Fruit fly (Drosophila melanogaster) whole organism, larva: ENCODE results near the gene CG7582.

Source experiments
- noc ChIP-seq: fragments of 200-800 bp; sonication (Bioruptor generic); optimal IDR thresholded peaks from 3 replicates; lab custom pipeline; 2019; ENCODE audit warnings: missing biosample characterization, mild to moderate bottlenecking, missing genetic modification characterization, moderate library complexity

Gene CG7582

DNA sequence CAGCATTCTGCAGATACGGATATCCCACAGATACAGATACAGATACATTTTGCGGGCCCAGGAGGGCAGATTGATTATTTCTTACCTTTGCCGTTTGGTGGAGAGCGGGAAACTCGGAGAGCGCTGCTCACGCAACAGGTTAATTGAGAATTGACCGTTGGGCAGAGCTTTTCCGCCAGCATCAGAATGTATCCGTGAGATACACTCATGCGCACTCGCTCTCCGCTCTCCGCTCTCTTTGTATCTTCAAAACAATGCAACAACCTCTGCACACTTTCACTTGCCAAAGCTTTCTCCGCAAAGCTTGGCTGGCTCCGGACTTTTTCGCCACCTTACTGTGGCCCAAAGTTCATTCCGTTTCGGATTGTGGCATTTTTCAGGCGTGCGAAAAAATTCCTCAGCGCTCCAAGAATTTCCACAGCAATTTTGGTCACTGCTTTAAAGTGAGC is at the start of gene CG7582, which contains the start of gene Gycalpha99B:
TSS of gene CG7582 (minus strand) at position 127 of the 449 bp plus-strand sequence.
TSS of gene Gycalpha99B (plus strand) at position 352 of the 449 bp plus-strand sequence.
- TF ChIP-seq noc = no peak

DNA sequence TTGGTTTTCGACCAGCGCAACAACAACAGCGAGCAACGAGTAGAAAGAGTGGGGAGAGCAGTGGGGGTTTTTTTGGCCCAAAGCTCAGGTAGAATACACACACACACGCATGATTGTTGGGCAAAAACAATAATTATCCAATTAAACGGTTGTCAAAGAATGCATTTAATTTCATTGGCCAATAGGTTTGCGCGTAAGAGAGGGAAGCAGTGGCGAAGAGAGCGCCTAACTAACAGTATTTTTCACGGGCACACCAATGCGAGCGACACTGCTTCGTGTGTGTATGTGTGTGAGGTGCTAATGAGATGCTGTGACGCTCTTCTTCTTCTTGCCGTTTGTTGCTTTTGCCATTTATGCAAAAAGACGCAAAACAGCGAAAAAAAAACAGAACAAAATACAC is 44.2 kb upstream of the CG7582 start:
- no peak for TF ChIP-seq noc

DNA sequence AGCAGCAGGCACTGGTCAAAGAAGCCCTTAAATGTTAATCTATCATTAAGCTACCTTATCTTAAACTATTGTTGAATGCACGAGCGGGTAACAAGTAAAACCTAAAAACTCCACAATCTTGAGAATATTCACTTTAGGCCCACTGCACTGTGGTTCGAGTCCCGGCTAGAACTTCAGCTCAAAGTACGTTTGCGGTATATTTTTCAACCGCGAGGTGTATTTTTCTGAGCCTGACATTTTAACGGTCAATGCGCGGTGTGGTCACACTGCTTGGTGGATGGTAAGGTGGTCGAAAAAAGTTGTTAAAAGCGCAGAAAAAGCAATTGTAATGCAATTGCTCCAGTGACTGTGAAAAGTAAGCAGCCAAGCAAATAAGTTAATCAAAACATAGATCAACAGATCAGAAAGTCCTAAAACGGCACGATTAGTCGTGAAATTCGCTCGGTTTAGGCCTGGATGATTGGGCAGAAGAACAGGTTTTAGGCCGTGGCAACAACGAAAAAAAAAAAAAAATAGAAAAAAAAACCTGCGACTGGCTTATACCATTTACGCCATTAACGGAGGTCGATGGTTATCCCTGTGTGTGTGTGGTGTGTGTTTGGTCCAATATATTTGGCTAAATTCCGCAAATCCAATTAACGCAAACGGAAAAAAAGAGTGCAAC is 43.6 kb upstream of the CG7582 start, which contains the start of gene Kul:
TSS of gene Kul (plus strand) at position 254 of the 664 bp plus-strand sequence.
- no peak for TF ChIP-seq noc

DNA sequence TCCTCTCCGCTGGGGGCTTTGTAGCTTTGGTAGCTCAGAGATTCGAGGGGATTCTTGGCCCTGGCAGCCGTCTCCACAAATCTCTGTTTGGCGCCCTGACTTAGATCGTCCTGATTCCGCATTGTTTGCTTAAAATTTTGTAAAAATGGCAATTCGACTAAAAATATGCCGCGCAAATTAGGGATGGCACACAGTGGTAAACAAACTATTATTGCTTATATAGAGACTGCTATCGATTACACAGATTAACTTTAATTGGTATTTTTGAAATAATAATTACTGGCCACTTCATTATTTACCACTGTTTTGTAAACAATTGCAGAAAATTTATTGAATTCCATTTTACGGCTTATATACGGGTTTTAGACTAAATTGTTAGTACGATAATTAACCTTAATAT is 42.7 kb upstream of the CG7582 start, which contains the start of the genes Naa40 and CG18731:
TSS of gene Naa40 (minus strand) at position 206 of the 400 bp plus-strand sequence.
TSS of gene CG18731 (plus strand) at position 283 of the 400 bp plus-strand sequence.
- no peak for TF ChIP-seq noc

DNA sequence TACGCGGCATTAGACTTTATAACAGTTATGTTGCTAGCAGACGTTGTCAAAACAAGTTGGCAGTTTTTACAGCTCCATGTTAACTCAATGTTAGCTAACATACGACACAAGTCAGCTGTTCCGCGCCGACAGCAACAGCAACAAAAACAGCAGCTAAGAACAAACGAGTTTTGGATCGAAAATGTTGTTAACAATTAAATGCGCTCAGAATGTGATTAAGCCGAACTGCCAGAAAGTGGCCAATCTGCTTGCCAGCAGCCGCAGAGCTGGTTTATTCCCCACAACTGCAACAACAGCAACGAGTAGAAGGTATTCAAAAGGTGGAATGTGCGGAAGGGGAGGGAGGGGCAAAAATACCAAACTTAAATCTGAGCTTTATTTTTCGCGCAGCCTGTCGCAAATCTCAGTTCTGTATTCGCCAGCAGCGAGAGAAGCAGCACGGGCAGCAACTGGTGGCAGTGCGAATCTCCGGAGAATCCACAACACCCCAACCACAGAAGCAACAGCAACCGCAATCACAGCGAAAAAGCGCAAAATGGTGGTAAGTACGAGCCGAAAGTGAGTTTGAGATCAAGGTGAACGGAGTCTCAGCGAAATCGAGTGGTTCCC is 41.1 kb upstream of the CG7582 start, which contains the start of gene Pcd:
TSS of gene Pcd (plus strand) at position 116 of the 609 bp plus-strand sequence.
- no peak for TF ChIP-seq noc

DNA sequence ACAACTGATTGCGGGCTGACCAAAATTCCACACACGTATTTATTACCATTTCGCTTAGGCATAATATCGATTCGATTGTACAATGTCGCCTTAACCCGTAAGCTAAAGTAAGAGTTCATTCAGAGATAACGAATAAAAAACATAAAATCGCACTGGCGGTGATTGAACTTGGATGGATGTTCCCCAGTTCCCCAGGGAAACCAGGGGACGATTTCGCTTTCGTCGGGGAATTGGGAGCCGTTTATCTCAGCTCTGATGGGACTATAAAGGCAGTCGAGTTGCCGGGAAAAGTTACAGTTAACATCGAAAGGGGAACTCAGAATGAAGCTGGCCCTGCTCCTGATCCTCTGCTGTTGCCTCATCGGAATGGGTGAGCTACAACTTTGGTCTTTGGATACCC is 40.2 kb upstream of the CG7582 start, which contains the start of gene CG34296:
TSS of gene CG34296 (plus strand) at position 301 of the 400 bp plus-strand sequence.
- no peak for TF ChIP-seq noc

DNA sequence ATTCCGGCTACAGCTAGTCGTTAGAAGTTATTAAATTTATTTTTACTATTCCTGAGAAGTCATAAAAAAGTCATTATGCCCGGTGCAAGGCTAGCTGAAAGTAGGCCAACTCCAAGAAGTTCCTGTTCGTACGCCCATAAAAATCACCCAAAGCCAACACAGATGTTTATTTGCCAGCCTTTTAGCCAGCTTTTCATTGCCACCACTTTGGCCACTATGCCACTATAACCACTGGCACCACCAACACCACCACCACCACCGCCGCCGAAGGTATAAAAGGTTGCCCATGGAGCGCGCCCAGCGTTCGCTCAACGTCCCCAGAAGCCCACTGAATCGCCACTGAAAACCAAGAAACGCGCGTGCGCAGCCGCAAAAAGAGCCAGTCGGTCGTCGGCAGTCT is 36.3 kb upstream of the CG7582 start, which contains the start of gene CG15506:
TSS of gene CG15506 (plus strand) at position 301 of the 400 bp plus-strand sequence.
- TF ChIP-seq noc = no peak

DNA sequence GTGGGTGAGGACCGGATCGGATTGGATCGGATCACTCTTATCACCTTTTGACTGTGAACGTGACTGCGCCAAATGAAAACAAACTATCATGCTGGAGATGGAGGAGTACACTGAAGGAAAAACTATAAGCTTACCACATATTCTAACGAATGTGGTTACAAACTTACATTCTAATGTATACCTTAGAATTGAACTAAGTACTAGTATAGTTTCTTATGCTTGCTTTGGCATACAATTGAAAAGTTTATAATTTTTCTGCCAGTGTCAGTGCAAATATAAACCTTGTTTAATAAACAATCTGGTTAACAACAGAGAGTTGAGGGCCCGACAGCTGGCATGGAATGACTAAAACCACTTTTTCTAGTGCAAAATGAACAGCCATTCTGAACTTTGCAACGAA is 35.4 kb upstream of the CG7582 start:
- TF ChIP-seq noc = no peak

DNA sequence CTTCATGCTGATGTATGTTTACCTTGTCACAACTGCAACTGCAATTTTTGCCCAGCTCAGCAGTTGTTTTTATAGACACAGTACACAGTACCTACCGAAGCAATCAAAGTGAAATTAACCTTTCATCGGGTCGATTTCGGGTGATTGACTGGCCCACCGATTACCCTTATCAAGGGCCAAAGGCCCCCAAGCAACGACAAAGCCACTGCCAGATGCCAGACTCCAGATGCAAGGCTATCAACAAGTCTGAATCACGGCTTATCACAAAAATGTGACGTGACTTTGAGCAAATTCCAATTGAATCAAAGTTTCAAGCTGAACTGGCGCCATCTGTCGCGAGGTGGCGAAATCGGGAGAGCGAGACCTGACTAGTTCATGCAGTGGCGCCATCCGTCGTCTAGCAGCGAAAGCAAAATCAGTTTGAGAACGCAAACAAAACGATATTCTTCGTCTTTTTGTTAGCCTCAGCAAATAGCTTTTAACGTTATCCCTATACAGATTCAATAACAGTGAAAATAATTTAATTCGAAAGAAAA is 34.8 kb upstream of the CG7582 start, which contains the start of gene Obp99b:
TSS of gene Obp99b (minus strand) at position 115 of the 536 bp plus-strand sequence.
- no peak for TF ChIP-seq noc

DNA sequence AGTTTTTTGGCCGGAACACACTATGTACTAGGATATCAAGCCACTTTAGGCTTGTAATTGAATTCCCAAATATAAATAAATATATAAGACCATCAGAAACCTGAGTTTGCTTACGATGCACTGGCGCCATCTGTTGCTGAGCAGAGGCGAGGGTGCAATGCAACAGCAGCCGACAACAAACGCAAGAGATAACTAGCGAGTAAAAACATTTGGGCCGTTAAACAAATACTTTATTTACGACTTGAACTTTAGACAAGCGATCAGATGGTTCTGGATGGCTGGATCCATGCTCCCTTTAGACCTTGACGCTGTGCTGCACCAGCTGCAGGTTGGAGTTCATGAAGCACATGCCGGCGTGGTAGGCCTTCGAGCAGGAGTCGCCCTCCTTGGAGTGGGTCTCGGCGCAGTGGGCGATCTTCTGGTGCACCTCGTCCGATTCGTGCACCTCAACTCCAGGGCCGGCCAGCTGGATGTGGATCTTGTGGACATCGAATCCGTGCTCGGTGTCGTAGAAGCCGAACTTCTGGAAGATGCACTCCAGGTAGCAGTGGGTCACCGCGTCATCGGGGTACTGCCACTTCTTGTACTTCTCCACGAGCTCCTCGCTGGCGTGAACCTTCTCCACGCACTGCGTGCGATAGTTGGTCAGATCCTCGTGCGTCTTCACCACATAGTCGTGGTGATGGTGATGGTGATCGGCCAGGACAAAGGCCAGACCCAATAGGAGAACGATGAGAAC is 34.1 kb upstream of the CG7582 start:
- no peak for TF ChIP-seq noc

DNA sequence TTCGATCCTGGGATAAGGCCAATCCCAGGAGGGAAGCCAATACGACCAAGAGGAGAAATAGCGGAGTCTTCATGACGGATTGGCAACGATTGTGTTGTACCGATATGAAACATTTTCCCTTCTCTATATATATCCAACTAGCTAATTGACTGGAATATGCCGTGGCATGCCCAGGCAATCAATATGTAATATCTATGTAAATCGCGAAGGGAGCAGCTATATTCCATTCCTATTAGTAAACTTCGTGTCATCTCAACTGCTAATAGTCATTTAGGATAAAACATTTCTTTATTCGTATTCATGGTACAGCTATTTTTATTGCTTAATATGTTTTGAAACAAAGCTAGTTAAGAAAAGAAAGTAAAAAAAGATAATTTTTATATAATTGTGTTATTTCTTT is 33.2 kb upstream of the CG7582 start, which contains the start of gene Dup99B:
TSS of gene Dup99B (minus strand) at position 101 of the 400 bp plus-strand sequence.
- no peak for TF ChIP-seq noc

DNA sequence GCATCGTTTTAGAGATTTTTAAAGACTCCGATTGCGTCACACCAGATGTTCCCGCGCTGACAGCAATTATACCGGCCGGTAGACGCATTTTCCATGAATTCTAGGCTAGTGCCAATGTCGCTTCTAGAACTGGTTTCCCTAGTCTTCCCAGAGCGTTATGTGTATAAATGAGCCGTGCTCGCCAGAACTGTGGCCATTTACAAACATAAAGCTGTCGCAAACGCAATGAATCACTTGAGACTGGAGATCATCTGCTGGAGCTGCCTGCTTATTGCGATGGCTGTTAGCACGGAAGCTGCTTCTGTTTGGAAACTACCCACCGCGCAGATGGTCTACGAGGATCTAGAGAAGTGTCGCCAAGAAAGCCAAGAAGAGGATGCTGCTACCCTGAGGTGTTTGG is 32.2 kb upstream of the CG7582 start, which contains the start of gene Obp99d:
TSS of gene Obp99d (plus strand) at position 192 of the 400 bp plus-strand sequence.
- TF ChIP-seq noc = no peak

DNA sequence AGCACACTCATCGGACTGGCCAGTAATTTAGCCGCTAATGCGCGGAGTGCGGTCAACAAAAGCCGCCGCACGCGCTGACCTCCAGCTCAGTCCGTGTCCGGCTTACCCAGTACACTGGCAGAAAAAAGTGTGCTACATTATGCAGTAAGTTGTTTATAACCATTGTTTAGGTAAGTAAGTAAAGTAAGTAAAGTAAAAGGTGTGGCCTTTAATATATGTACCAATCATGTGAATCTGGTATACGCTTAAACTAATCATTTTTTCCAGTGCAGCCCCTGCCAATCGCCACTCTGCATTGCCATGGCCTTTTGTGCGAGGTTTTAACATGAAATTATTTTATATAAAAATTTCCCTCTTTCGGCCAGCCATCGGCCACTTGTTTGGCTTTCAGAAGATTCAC is 29.4 kb upstream of the CG7582 start:
- no peak for TF ChIP-seq noc

DNA sequence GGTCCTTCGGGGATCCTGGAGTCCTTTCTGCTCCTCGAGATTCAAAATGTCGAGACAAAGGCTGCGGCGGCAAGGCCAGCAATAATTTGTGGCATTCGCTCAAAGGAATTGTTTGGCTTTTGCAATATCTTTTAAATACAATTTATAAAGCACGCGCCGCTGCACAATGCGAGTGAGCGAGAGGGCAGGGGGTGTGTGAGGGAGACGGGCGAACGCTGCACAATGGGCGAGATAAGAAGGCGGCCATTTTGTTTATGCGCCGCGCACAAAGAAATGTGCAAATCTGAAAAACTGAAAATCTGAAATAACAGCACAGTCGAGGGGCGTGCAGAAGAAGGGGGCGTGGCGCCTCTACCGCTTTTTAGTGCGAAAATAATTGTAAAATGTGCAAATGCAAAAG is 26.2 kb upstream of the CG7582 start:
- TF ChIP-seq noc = no peak

DNA sequence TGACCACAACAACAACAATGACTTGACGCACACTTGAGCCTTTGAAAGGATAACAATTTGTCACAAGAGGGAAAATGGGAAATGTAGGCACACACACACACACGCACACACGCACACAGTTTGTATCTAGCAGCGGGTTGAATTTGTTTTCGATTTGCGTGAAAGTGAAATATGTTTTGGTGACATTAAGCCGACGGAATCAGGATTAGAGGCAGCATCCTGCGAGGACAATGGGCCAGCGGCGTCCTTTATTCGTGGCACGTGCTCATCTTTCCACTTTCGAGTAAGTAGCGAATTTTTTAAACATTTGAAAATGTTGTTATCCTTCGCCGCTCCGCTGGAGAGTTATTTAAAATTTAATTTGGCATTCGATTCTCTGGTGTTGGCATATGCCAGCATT is 25.2 kb upstream of the CG7582 start:
- no peak for TF ChIP-seq noc

DNA sequence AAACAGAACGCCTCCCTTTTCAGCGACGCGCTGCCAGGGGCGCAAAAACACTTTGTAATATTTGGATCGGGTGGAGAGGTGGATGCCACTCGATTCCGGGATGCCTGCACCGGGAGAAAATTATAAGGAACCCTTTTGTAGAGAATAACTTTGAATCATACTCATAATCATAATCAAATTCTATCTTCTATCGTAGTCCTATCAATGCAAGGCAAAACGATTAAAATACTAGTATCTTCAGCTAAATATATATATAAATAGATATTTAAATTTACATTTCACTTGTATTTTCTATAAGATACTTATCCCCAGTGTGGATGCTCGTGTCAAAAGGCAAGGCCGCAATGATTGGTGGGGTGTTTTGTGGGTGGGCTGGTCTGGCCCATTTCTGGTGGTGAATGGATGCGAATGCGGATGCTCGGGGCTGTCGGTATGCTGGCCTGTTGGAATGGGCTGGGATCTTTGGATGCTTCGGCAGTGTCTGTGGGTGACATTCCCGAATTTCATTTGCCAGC is 23.8 kb upstream of the CG7582 start:
- TF ChIP-seq noc = no peak
